Worm (Caenorhabditis elegans) whole organism, L4/young adult: ENCODE results near the gene F53A2.3.

Source experiments
- W03F9.2 ChIP-seq: fragments of 150-350 bp; optimal IDR thresholded peaks from 2 replicates; lab custom pipeline; 2014; ENCODE audit warnings: missing biosample characterization, missing genetic modification characterization
- dao-5 ChIP-seq: sonication (generic microtip); optimal IDR thresholded peaks from 2 replicates; lab custom pipeline; 2016; ENCODE audit warnings: missing genotype, missing genetic modification characterization, moderate library complexity, missing compliant biosample characterization
- him-1 ChIP-seq: sonication (generic microtip); optimal IDR thresholded peaks from 2 replicates; lab custom pipeline; 2016; ENCODE audit warnings: missing genotype, missing genetic modification reagents, missing genetic modification characterization, missing compliant biosample characterization

F53A2.3 gene

DNA sequence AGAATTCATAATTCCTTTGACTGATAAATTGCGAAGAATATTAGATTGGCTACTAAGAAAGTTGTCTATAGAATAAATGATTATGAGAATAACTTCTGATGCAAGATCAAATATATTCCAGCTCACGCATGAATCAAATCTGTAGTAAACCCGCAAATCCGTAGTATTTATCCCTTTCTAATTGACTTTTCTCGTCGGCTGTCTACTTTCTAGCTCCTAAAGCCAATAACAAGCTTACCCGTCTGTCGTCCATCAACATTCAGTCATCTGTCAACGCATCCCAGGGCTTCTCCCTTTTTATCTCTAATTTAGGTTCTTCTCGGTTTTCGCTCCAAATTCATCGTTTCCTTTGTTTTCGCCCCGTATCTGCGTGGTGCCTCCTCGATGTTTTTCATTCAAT is 9.3 kb upstream of the F53A2.3 start:
- TF ChIP-seq dao-5 (tag; lab: Kevin White, UChicago): no peak
- no peak for TF ChIP-seq him-1 (tag; lab: Kevin White, UChicago)
- no peak for TF ChIP-seq W03F9.2 (tag; lab: Kevin White, UChicago)

DNA sequence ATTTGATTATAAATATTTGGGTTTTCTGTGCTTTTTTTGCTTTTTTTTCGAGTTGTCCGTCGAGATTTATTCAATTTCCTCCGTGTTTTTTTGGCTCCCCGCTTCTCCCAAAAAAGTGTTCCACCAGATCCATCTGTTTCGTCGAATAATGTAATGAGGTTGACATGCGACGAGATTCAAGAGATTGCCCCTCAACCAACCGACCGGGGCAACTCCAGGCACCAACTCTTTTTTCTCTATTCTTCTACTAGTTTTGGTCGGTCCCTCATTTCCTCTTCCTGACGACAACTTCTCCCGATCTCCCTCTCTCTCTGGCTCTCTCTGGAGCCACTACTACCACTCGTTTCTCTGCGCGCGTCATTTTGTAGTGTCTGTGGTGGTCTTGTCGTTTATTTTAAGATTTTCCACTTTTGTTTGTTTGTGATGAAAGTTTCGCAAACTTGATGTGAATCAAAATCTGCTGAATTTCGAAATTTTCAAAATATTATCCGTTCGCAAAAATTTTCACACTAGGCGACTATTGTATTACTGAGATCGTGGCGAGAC is 8.3 kb upstream of the F53A2.3 start:
- no peak for TF ChIP-seq W03F9.2 (tag; lab: Kevin White, UChicago)
- TF ChIP-seq dao-5 (tag; lab: Kevin White, UChicago): no peak
- TF ChIP-seq him-1 (tag; lab: Kevin White, UChicago): no peak

DNA sequence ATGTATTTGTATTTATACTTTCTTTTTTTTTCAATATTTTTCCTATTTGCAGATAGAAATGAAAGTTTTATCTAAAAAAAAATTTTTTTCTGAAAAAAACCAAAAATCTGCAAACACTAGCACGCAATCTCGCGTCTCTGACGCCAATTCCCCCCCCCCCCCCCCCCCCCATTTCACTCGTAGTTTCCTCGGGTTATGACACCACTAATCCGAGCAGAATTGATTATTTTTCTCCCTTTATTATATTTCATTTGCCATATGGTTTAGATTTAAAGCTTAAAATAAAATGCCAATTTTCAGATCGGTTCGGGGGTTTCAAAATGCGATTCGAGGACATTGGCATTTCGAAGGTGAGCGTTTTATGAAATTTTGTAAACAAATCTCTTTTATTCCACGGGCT is 7.2 kb upstream of the F53A2.3 start, which contains the start of gene mtm-6:
mtm-6 (plus strand) TSS at position 301 of the 400 bp plus-strand sequence.
- TF ChIP-seq W03F9.2 (tag; lab: Kevin White, UChicago) (no peak), dao-5 (tag; lab: Kevin White, UChicago) (no peak), him-1 (tag; lab: Kevin White, UChicago) (no peak)

DNA sequence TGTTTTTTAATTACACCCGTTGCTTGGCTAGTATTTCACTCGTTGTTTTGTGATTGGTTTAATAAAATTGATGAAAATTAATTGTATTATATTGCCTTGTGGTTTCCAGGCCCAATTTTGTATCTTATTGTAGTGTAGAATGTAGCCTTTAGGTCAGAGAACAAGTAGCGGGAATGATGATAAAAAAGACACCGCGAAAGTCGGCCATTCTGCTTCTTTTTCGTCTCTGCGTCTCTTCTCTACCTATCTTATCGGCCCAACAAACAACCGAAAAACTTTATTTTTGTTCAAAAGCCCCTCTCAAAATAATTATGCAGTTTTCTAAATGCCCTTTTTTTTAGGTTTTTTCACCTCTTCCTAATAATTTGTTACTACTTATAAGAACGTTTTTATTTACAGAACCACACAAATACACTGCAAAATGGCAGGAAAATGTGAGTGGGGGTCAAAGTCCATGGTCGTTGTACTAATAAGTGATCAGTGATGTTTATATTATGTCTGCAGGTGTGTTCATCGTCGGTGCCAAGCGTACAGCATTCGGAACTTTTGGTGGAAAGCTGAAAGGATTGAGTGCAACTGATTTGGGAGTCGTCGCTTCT is 5.1 kb upstream of the F53A2.3 start, which contains the start of gene acaa-2:
acaa-2 (plus strand) TSS at position 400 of the 599 bp plus-strand sequence.
- TF ChIP-seq dao-5 (tag; lab: Kevin White, UChicago): peak; percentile 27
- peak; percentile 10 for TF ChIP-seq W03F9.2 (tag; lab: Kevin White, UChicago)
- TF ChIP-seq him-1 (tag; lab: Kevin White, UChicago): no peak

DNA sequence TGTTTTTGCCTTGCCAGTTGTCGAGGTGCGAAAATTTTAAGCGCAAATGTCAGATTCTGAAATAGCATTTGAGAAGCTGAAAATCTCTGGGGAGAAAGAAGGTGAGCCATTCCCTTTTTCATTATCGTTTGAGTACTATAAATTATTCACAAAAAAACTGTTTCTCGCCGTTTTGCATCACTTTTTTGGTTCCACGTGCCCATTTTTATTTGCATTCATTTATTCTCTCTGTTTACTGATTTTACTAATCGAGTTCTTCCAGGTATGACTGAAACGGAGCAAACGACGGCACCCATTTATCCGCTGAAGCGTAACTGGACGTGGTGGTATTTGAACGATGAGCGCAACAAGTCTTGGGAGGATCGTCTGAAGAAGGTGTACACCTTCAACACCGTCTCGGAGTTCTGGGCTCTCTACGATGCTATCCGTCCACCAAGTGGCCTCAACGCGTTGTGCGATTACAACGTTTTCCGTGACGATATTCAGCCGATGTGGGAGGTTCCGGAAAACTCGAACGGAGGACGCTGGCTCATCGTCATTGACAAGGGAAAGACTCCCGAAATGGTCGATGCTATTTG is 4.1 kb upstream of the F53A2.3 start:
- TF ChIP-seq dao-5 (tag; lab: Kevin White, UChicago): no peak
- no peak for TF ChIP-seq W03F9.2 (tag; lab: Kevin White, UChicago)
- TF ChIP-seq him-1 (tag; lab: Kevin White, UChicago): no peak

DNA sequence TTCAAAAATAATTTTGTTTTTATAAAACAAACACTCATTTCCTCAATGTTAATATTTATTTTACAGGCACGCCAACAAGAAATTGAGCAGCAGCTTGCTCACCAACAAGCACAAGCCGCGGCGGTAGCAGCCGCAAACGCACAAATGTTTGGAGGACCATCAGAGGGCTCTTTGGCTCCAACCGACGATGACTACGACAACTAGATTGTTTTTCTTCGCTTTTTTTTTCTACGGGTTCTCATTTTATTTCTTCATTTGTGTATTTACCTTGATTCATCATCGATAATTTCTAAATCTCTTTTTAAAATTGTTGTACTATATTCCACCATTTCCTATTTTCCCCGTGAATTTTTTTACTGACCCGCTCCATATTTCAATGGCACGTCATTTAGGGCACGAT is 3.5 kb upstream of the F53A2.3 start, which contains the start of gene ife-1:
ife-1 (plus strand) TSS at position 301 of the 400 bp plus-strand sequence.
- TF ChIP-seq W03F9.2 (tag; lab: Kevin White, UChicago) (no peak), dao-5 (tag; lab: Kevin White, UChicago) (no peak), him-1 (tag; lab: Kevin White, UChicago) (no peak)

DNA sequence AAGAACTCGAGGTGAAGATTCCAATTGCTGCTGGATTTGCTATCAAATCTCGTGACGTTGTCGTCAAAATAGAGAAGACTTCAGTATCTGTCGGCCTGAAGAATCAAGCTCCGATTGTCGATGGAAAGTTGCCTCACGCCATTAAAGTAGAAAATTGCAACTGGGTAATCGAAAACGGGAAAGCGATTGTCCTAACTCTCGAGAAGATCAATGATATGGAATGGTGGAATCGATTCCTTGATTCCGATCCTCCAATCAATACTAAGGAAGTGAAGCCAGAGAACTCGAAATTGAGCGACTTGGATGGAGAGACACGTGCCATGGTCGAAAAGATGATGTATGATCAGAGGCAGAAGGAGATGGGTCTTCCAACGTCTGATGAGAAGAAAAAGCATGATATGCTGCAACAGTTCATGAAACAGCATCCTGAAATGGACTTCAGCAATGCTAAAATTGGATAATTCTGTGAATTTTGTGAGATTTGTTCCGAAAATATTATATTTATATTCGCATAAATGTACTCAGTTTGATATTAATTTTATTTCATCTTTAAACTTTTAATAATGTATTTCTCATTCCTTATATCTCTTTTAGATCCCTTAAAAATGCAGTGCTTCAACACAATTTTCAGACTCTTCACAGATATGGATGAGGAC is 2.6 kb upstream of the F53A2.3 start, which contains the start of gene dro-1:
dro-1 (plus strand) TSS at position 606 of the 656 bp plus-strand sequence.
- TF ChIP-seq him-1 (tag; lab: Kevin White, UChicago) (no peak), W03F9.2 (tag; lab: Kevin White, UChicago) (no peak), dao-5 (tag; lab: Kevin White, UChicago) (no peak)

DNA sequence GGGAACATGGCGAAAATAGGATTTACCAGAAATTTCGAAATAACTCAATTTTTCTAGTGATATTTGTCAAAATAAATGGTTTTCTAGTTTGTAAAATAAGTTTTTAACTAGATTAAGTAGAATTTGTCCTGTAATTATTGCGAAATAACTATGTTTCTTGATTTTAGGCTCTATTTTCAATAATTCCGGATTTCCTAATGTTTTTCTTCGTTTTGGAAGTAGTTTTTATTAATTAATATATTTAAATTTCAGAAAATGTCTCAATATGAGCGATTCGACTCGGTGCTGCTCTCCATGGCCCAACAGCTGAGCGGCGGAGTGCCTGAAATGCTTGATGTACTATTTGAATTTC is 1.7 kb upstream of the F53A2.3 start, which contains the start of gene nud-1:
nud-1 (plus strand) TSS at position 253 of the 352 bp plus-strand sequence.
- TF ChIP-seq W03F9.2 (tag; lab: Kevin White, UChicago) (no peak), him-1 (tag; lab: Kevin White, UChicago) (no peak), dao-5 (tag; lab: Kevin White, UChicago) (no peak)

DNA sequence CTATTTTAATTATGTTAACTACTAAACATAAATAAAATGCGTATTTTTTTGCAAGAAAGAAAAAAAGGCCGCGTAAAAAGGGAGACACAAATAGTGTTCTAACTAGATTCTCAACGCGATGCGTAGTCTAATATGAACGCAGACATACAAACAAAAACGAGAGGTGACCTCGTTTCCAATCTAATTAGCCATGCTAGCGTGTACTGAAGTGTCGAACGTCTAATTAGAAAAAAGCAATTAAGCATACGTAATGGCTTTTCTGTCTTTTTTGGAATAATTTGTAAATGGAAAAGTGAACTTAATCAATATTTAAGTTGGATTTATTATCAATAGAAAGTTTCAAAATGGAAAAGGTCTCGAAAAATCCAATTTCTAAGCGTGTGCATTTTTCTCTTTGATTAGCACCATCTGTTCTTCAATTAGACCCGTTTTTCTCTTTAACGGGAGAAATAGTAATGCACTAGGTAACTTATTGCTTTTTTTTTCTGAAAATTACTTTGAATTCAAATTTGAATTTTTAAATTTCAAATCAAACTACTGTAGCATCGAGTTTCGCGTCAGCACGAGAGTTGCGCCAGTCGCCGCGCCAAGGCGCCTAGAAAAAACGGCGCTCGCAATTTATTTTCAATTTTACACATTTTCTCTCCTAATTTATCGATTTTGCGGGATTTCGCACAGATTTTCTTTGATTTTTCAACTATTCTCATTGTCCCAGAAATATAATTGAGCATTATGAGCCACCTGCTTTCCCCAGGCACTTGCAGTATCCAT is 1.1 kb upstream of the F53A2.3 start:
- TF ChIP-seq dao-5 (tag; lab: Kevin White, UChicago): no peak
- TF ChIP-seq W03F9.2 (tag; lab: Kevin White, UChicago): peak; percentile 25

DNA sequence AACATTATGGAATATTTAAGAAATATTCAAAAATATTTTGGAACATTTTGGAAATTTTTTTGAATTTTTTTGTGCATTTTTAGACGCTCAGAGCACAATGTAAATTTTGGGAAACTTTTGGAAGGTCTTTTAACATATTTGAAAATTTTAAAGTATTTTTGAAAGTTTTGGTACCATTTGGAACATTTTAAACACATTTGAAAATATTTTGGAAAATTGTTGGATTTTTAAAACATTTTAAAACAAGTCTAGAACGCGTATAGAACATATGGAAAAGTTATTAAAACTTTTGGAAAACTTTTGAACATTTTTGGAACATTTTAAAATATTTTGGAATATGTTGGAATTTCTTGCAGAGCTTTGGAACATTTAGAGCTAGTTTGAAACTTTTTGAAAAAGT is 5.8 kb downstream of the F53A2.3 start, which contains the start of gene sdz-20:
sdz-20 (plus strand) TSS at position 301 of the 400 bp plus-strand sequence.
- TF ChIP-seq dao-5 (tag; lab: Kevin White, UChicago): no peak

DNA sequence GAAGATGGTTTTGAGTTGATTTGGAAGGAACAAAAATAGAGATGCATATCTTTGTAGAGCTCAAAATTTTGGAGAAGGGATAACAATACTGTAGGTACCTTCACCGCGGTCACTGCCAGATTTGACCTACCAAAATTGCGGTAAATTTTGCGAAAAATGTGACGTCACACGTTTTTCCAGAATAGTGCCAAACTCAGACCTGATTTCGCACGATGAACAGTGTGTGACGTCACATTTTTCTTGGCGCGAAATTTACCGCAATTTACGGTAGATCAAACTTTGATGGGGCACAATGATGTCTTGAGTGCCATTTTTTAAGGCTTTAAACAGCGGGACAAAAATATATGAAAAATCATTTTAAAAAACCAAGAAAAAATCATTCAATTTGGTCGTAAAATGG is 10.7 kb downstream of the F53A2.3 start:
- TF ChIP-seq him-1 (tag; lab: Kevin White, UChicago) (no peak), W03F9.2 (tag; lab: Kevin White, UChicago) (no peak), dao-5 (tag; lab: Kevin White, UChicago) (no peak)

DNA sequence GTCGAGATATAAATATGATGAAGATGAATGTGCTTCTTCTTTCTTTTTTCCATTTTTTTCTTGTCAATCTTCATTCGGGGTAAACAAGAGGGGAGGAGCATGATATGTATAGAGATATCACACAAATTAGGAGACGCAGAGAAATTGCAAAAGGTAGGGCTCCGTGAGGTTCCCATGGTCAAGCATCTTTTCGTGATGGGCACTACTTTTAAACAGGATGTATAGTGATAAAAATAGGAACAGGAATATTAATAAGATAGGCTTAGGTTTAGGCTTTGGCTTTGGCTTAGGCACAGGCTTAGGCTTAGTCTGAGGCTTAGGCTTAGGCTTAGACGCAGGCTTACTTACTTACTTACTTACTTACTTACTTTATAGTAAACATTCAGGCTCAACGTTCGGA is 14.8 kb downstream of the F53A2.3 start, which contains the start of gene F53A2.1:
F53A2.1 (minus strand) TSS at position 101 of the 400 bp plus-strand sequence.
- TF ChIP-seq W03F9.2 (tag; lab: Kevin White, UChicago): no peak
- no peak for TF ChIP-seq dao-5 (tag; lab: Kevin White, UChicago)
- TF ChIP-seq him-1 (tag; lab: Kevin White, UChicago): no peak
